Worm (Caenorhabditis elegans): ENCODE data around the gene chil-22.

DNA sequence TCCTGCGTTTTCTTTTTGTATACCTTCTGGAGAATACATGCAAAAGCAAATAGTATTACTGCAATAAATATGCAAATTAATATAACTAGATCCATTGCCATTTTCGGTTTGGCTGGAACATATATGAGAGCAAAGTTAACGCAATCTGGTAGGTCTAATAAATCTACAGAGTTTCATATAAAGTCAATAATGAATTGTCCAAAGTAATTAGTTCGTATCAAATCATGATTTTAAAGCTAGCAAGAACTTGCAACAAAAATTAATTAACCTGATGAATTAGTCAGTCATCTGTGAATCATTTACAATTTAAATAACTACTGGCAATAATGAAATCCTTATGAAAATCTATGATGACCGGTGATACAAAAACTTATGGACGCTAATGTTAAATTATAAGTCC, 20.6 kb downstream of the chil-22 start, which contains the start of gene R09D1.13:
- TF ChIP-seq tab-1 (GFP tag; IDR thresholded peaks at IDR 0.05), result no peak
- TF ChIP-seq T22C8.4 (GFP tag; IDR thresholded peaks at IDR 0.05), result no peak
- no peak for TF ChIP-seq cog-1 (tag; optimal IDR thresholded peaks at IDR 0.05)
- no peak for TF ChIP-seq ztf-29 (GFP tag; IDR thresholded peaks at IDR 0.05)
- no peak for TF ChIP-seq ztf-23 (GFP tag; IDR thresholded peaks at IDR 0.05)
- TF ChIP-seq med-1 (GFP tag; optimal IDR thresholded peaks at IDR 0.05; ENCODE audit: insufficient read depth), result no peak
- TF ChIP-seq flt-1 (GFP tag; IDR thresholded peaks at IDR 0.05), result no peak
- no peak for TF ChIP-seq ref-1 (GFP tag; conservative IDR thresholded peaks at IDR 0.05)
